Worm (Caenorhabditis elegans) whole organism, midembryonic: ENCODE results near the gene clec-179.

ENCODE experiments used
- flt-1 ChIP-seq: fragments of 200-800 bp; sonication (Bioruptor generic); IDR thresholded peaks from 2 replicates; pipeline ENCODE4 v1.3.6; 2022; ENCODE audit warnings: missing genetic modification characterization, missing compliant biosample characterization
- ztf-29 ChIP-seq: fragments of 200-800 bp; sonication (Bioruptor generic); IDR thresholded peaks from 2 replicates; pipeline ENCODE4 v1.3.6; 2022; ENCODE audit warnings: missing genetic modification reagents, missing genetic modification characterization, missing compliant biosample characterization

- TF ChIP-seq flt-1 (GFP tag; lab: Robert Waterston, UW): no peak
- no peak for TF ChIP-seq ztf-29 (GFP tag; lab: Robert Waterston, UW)
These were observed 28.1 kb downstream of the clec-179 start, which contains the start of gene maph-9 for ce11 chrIV:7156356-7156755.
